Worm (Caenorhabditis elegans): ENCODE results near the gene nduv-2.
A peak's percentile ranks its signal among the peaks of the same experiment; 100 is the strongest.

Gene nduv-2

DNA sequence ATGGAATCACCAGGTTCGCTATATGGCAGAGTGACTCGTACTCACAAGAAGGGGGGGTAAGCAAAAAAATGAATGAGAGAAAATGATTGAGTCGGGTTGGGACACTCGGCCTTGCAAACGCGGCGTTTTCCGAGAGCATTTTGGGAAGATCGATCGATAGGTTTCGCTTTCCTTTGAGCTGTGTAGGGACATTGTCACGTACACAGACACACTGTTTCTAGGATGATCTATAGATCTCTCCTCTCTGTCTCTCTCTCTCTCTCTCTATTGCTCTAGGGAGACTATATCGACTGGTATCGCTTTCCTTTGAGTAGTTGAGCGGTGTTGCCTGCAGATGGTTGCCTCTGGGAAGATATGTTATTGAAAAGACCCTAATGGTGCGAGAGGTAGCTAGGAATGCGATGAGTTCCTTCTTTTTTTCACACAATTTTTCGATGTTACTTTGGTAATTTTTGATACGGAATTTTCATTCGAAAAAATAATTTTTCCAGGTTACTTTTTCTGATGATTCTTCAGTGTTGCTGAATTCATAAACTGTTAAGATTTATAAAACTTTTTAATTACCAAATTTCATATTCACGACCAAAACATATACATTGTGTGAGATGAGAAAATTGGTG lies 24.5 kb upstream of the nduv-2 start, which contains the start of gene H37A05.4 (continued):
- TF ChIP-seq snpc-4 (tag; optimal IDR thresholded peaks at IDR 0.05) (no peak), pqm-1 (tag; optimal IDR thresholded peaks at IDR 0.05) (no peak), cey-2 (tag; optimal IDR thresholded peaks at IDR 0.05; ENCODE audit: borderline replicate concordance, insufficient read depth) (no peak), D1046.2 (GFP tag; IDR thresholded peaks at IDR 0.05) (0 out of 2 replicates have a peak, but pooled peaks have one; percentile 42), dmd-6 (GFP tag; IDR thresholded peaks at IDR 0.05) (peak; percentile 31), mxl-2 (GFP tag; conservative IDR thresholded peaks at IDR 0.05) (no peak), daf-8 (GFP tag; IDR thresholded peaks at IDR 0.05) (no peak), sdz-12 (GFP tag; optimal IDR thresholded peaks at IDR 0.05) (peak; percentile 64), dmd-8 (GFP tag; IDR thresholded peaks at IDR 0.05) (no peak), ceh-62 (tag; optimal IDR thresholded peaks at IDR 0.05) (no peak), nhr-10 (tag; optimal IDR thresholded peaks at IDR 0.05) (no peak), jun-1 (tag; optimal IDR thresholded peaks at IDR 0.05) (no peak), zag-1 (tag; optimal IDR thresholded peaks at IDR 0.05) (no peak), tag-97 (GFP tag; IDR thresholded peaks at IDR 0.05) (no peak), R02D3.7 (tag; optimal IDR thresholded peaks at IDR 0.05) (no peak)

ce11 chrV:13647617-13648016 lies 22.2 kb upstream of the nduv-2 start:
- TF ChIP-seq lim-7 (GFP tag; IDR thresholded peaks at IDR 0.05): 0 out of 2 replicates have a peak, but pooled peaks have one; percentile 24
- no peak for TF ChIP-seq mep-1 (tag; optimal IDR thresholded peaks at IDR 0.05)

- TF ChIP-seq D1046.2 (GFP tag; IDR thresholded peaks at IDR 0.05) (no peak), fos-1 (tag; optimal IDR thresholded peaks at IDR 0.05) (no peak), set-16 (GFP tag; IDR thresholded peaks at IDR 0.05) (peak; percentile 85), nhr-25 (tag; optimal IDR thresholded peaks at IDR 0.05; ENCODE audit: borderline replicate concordance, insufficient read depth) (no peak), ceh-28 (tag; optimal IDR thresholded peaks at IDR 0.05) (no peak), ZK337.2 (GFP tag; IDR thresholded peaks at IDR 0.05) (no peak), dmd-9 (GFP tag; IDR thresholded peaks at IDR 0.05) (no peak)
These were observed 21.8 kb upstream of the nduv-2 start for ce11 chrV:13647185-13647584.

DNA sequence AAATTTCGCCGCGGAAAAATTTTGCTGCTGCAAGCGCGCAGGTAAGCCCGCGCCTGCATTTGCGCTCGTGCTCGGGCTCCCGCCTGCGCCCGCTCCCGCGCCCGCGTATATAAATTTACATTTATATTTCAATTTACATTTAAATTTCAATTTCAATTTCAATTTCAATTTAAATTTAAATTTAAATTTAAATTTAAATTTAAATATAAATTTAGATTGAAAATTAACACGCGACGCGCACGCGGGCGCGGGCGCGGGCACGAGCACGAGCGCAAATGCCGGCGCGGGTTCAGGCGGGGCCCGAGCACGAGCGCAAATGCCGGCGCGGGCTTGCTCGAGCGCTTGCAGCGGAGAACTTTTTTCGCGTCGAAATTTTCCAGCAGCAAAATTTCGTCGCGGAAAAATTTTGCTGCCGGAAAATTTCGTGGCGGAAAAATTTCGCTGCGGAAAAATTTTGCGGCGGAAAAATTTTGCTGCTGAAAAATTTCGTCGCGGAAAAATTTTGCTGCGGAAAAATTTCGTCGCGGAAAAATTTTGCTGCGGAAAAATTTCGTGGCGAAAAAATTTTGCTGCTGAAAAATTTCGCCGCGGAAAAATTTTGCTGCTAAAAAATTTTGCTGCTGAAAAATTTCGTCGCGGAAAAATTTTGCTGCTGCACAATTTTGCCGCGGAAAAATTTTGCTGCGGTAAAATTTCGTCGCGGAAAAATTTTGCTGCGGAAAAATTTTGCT lies 20.6 kb upstream of the nduv-2 start:
- no peak for TF ChIP-seq mxl-3 (GFP tag; optimal IDR thresholded peaks at IDR 0.05)
- TF ChIP-seq vab-7 (GFP tag; IDR thresholded peaks at IDR 0.05): peak; percentile 47; the same call in 1 of the 2 replicates
- TF ChIP-seq pha-4 (GFP tag; IDR thresholded peaks at IDR 0.05): peak; percentile 100
- TF ChIP-seq pha-4 (tag; optimal IDR thresholded peaks at IDR 0.05): no peak
- TF ChIP-seq spr-1 (tag; optimal IDR thresholded peaks at IDR 0.05): no peak
- peak; percentile 73; the same call in 1 of the 2 replicates for TF ChIP-seq dmd-9 (GFP tag; IDR thresholded peaks at IDR 0.05)
- TF ChIP-seq nhr-11 (tag; optimal IDR thresholded peaks at IDR 0.05): no peak
- TF ChIP-seq sdz-12 (GFP tag; optimal IDR thresholded peaks at IDR 0.05): peak; percentile 11
- no peak for TF ChIP-seq F37D6.2 (tag; optimal IDR thresholded peaks at IDR 0.05)
- no peak for TF ChIP-seq hlh-30 (tag; optimal IDR thresholded peaks at IDR 0.05; ENCODE audit: insufficient read depth)
- TF ChIP-seq nhr-76 (tag; optimal IDR thresholded peaks at IDR 0.05): no peak
- no peak for TF ChIP-seq ceh-82 (tag; optimal IDR thresholded peaks at IDR 0.05)
- TF ChIP-seq mep-1 (tag; optimal IDR thresholded peaks at IDR 0.05): no peak
- TF ChIP-seq ceh-62 (tag; optimal IDR thresholded peaks at IDR 0.05): no peak
- 0 out of 2 replicates have a peak, but pooled peaks have one; percentile 46 for TF ChIP-seq nhr-41 (GFP tag; IDR thresholded peaks at IDR 0.05)
- TF ChIP-seq lsy-2 (tag; optimal IDR thresholded peaks at IDR 0.05): no peak
- TF ChIP-seq skn-1 (tag; optimal IDR thresholded peaks at IDR 0.05): no peak
- 0 out of 2 replicates have a peak, but pooled peaks have one; percentile 8 for TF ChIP-seq lin-1 (GFP tag; IDR thresholded peaks at IDR 0.05)
- 0 out of 2 replicates have a peak, but pooled peaks have one; percentile 58 for TF ChIP-seq ctbp-1 (GFP tag; IDR thresholded peaks at IDR 0.05)
- TF ChIP-seq nhr-111 (GFP tag; optimal IDR thresholded peaks at IDR 0.05): no peak
- TF ChIP-seq tra-1 (GFP tag; IDR thresholded peaks at IDR 0.05): peak; percentile 68
- TF ChIP-seq ceh-20 (GFP tag; IDR thresholded peaks at IDR 0.05): no peak
- TF ChIP-seq Y75B8A.6 (GFP tag; IDR thresholded peaks at IDR 0.05): peak; percentile 46; the same call in 1 of the 2 replicates
- TF ChIP-seq dpl-1 (GFP tag; optimal IDR thresholded peaks at IDR 0.05): no peak
- TF ChIP-seq nhr-42 (GFP tag; IDR thresholded peaks at IDR 0.05): peak; percentile 40; the same call in 1 of the 2 replicates

Data from whole organism, L4 larva.